Fruit fly (Drosophila melanogaster): ENCODE data around the gene ttk.

The ttk gene

dm6 chr3R:31777482-31778165, 64.0 kb downstream of the ttk start (continued):
- TF ChIP-seq her (GFP tag; optimal IDR thresholded peaks at IDR 0.05): no peak
- TF ChIP-seq dysf (GFP tag; IDR thresholded peaks at IDR 0.05): no peak
- TF ChIP-seq Xbp1 (GFP tag; optimal IDR thresholded peaks at IDR 0.05): no peak
- no peak for TF ChIP-seq Oaz (GFP tag; IDR thresholded peaks at IDR 0.05)
- no peak for TF ChIP-seq Mrtf (GFP tag; IDR thresholded peaks at IDR 0.05)
- TF ChIP-seq ap (GFP tag; IDR thresholded peaks at IDR 0.05): no peak
- no peak for TF ChIP-seq CG3838 (GFP tag; optimal IDR thresholded peaks at IDR 0.05)
- peak; percentile 83; the same call in 1 of the 4 replicates for TF ChIP-seq chinmo (GFP tag; IDR thresholded peaks at IDR 0.05; ENCODE audit: partially characterized antibody)
- TF ChIP-seq Lim3 (GFP tag; IDR thresholded peaks at IDR 0.05): no peak
- no peak for TF ChIP-seq oc (tag; optimal IDR thresholded peaks at IDR 0.05)
- no peak for TF ChIP-seq lilli (GFP tag; optimal IDR thresholded peaks at IDR 0.05)
- TF ChIP-seq CG2678 (tag; optimal IDR thresholded peaks at IDR 0.05): no peak
- no peak for TF ChIP-seq Jarid2 (GFP tag; optimal IDR thresholded peaks at IDR 0.05)
- TF ChIP-seq CG8359 (GFP tag; optimal IDR thresholded peaks at IDR 0.05; ENCODE audit: borderline replicate concordance): no peak
- TF ChIP-seq CG6813 (GFP tag; optimal IDR thresholded peaks at IDR 0.05): peak; percentile 12
- TF ChIP-seq sr (GFP tag; IDR thresholded peaks at IDR 0.05): no peak
- TF ChIP-seq fd3F (GFP tag; optimal IDR thresholded peaks at IDR 0.05): no peak
- no peak for TF ChIP-seq CG1832 (GFP tag; optimal IDR thresholded peaks at IDR 0.05)
- peak; percentile 33 for TF ChIP-seq CG6854 (GFP tag; optimal IDR thresholded peaks at IDR 0.05)
- TF ChIP-seq CG17361 (GFP tag; IDR thresholded peaks at IDR 0.05): no peak
- no peak for TF ChIP-seq CG17359 (tag; optimal IDR thresholded peaks at IDR 0.05)
- TF ChIP-seq CG2116 (GFP tag; optimal IDR thresholded peaks at IDR 0.05): no peak
- no peak for TF ChIP-seq en (GFP tag; optimal IDR thresholded peaks at IDR 0.05)
- no peak for TF ChIP-seq pnt (GFP tag; optimal IDR thresholded peaks at IDR 0.05)
- TF ChIP-seq CG13287 (GFP tag; IDR thresholded peaks at IDR 0.05; ENCODE audit: partially characterized antibody): peak; percentile 33; the same call in 1 of the 2 replicates
- TF ChIP-seq crol (GFP tag; IDR thresholded peaks at IDR 0.05): peak; percentile 60
- TF ChIP-seq corto (GFP tag; optimal IDR thresholded peaks at IDR 0.05): no peak
- no peak for TF ChIP-seq hkb (optimal IDR thresholded peaks at IDR 0.05)
- TF ChIP-seq hkb (GFP tag; IDR thresholded peaks at IDR 0.05): peak; percentile 11; the same call in 1 of the 2 replicates
- TF ChIP-seq CG2129 (GFP tag; IDR thresholded peaks at IDR 0.05; ENCODE audit: partially characterized antibody): no peak
- TF ChIP-seq jumu (GFP tag; optimal IDR thresholded peaks at IDR 0.05): no peak
- TF ChIP-seq esg (GFP tag; conservative IDR thresholded peaks at IDR 0.05): no peak
- no peak for TF ChIP-seq CG10959 (GFP tag; IDR thresholded peaks at IDR 0.05)
- 0 out of 3 replicates have a peak, but pooled peaks have one; percentile 6 for TF ChIP-seq CG11695 (GFP tag; IDR thresholded peaks at IDR 0.05)
- no peak for TF ChIP-seq CG11696 (GFP tag; IDR thresholded peaks at IDR 0.05)
- no peak for TF ChIP-seq CG13775 (GFP tag; optimal IDR thresholded peaks at IDR 0.05)
- no peak for TF ChIP-seq Ptx1 (GFP tag; IDR thresholded peaks at IDR 0.05)
- no peak for TF ChIP-seq CG31365 (tag; optimal IDR thresholded peaks at IDR 0.05)
- TF ChIP-seq zfh1 (GFP tag; IDR thresholded peaks at IDR 0.05): no peak
- no peak for TF ChIP-seq so (GFP tag; IDR thresholded peaks at IDR 0.05)
- TF ChIP-seq CG15269 (tag; optimal IDR thresholded peaks at IDR 0.05): no peak
- TF ChIP-seq CG9727 (GFP tag; optimal IDR thresholded peaks at IDR 0.05): no peak
- TF ChIP-seq vvl (GFP tag; IDR thresholded peaks at IDR 0.05): no peak
- no peak for TF ChIP-seq bigmax (GFP tag; optimal IDR thresholded peaks at IDR 0.05)
- TF ChIP-seq Med (GFP tag): peak; percentile 83
- TF ChIP-seq CG12299 (tag; optimal IDR thresholded peaks at IDR 0.05): peak; percentile 20
- no peak for TF ChIP-seq Blimp-1 (GFP tag; optimal IDR thresholded peaks at IDR 0.05)
- TF ChIP-seq NfI (GFP tag; optimal IDR thresholded peaks at IDR 0.05): no peak
- TF ChIP-seq CG10267 (tag; optimal IDR thresholded peaks at IDR 0.05): no peak
- TF ChIP-seq Hr3 (GFP tag; optimal IDR thresholded peaks at IDR 0.05): no peak

Data from whole organism, embryonic.